Worm (Caenorhabditis elegans): ENCODE measurements around the gene F46E10.3.

DNA sequence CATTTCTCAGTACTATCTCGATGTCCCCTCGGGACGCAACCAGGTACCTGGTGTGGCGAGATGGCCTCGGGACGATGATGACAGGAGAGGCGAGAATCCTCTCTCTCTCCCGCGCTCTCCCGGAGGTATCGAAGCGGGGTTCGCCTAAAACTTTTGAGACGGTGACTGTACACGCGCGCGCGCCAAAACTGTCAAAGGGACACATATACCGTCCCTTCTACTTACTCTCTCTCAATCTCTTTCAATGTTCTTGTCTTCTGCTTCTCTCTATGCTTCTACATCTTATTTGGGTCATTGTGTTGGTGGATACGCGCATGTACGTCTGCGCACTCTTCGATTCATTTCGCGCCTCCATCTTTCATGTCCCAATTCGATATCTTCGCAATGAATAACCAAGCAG, 23.8 kb downstream of the F46E10.3 start:
- no peak for TF ChIP-seq ceh-24 (tag; optimal IDR thresholded peaks at IDR 0.05)
- TF ChIP-seq nhr-11 (tag; optimal IDR thresholded peaks at IDR 0.05): no peak
- no peak for TF ChIP-seq hlh-13 (GFP tag; optimal IDR thresholded peaks at IDR 0.05)
- no peak for TF ChIP-seq ceh-31 (tag; optimal IDR thresholded peaks at IDR 0.05)
- TF ChIP-seq elt-2 (tag; optimal IDR thresholded peaks at IDR 0.05): no peak
- TF ChIP-seq Y22D7AL.16 (tag; optimal IDR thresholded peaks at IDR 0.05): no peak
- no peak for TF ChIP-seq unc-42 (tag; optimal IDR thresholded peaks at IDR 0.05)
- peak; percentile 32 for TF ChIP-seq tbx-2 (tag; optimal IDR thresholded peaks at IDR 0.05)
- TF ChIP-seq pha-4 (tag; optimal IDR thresholded peaks at IDR 0.05): no peak
- TF ChIP-seq gmeb-2 (tag; optimal IDR thresholded peaks at IDR 0.05): no peak
- no peak for TF ChIP-seq dve-1 (tag; optimal IDR thresholded peaks at IDR 0.05)
